Worm (Caenorhabditis elegans): Measurements from ENCODE around the gene cyp-14A2.
A peak's percentile ranks its signal among the peaks of the same experiment; 100 is the strongest.

The cyp-14A2 gene

DNA sequence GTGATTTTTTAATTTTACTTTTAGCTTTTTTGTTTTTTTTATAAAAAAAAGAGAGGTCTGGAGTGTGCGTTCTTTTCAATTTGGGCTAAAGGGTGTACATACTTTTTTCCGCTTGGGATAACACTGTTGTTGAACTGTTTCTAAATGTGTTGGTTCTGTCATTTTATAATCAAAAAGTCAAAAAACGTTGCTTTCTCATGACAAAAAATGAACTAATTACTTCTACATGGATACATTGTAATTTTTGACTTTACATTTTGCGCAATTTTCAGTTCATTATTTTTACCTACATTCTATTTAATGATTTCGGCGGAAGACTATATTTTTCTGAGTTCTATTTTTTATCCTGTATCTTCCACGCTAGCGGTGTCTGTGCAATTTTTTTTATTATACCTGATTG, 22.0 kb upstream of the cyp-14A2 start, which contains the start of gene srd-38:
Gene srd-38 (plus strand): TSS at position 301 of the 400 bp plus-strand sequence.
- TF ChIP-seq W03F9.2 (tag; optimal IDR thresholded peaks at IDR 0.05), result no peak
- TF ChIP-seq him-1 (tag; optimal IDR thresholded peaks at IDR 0.05), result no peak
- TF ChIP-seq dao-5 (tag; optimal IDR thresholded peaks at IDR 0.05), result no peak

DNA sequence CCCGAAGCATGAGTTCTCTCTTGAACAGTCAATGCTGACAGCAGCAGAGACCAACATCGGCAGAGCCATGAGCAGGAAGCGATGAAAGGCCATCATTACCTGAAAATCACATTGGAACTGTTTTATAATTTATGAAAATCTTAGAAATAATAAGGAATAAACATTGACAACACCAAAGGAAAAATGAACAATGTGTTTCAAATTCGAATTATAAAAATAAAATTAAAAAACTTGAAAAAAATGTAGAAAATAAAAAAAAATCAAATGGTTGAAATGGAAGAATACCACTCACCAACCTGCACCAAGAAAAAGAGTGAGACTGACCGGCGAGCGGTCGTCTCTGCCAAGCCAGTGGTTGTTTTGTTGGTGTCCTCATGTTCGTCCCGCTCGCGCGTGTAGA, 21.0 kb upstream of the cyp-14A2 start, which contains the start of gene R04D3.3:
Gene R04D3.3 (minus strand): TSS at position 101 of the 400 bp plus-strand sequence.
- TF ChIP-seq him-1 (tag; optimal IDR thresholded peaks at IDR 0.05) (no peak), dao-5 (tag; optimal IDR thresholded peaks at IDR 0.05) (no peak), W03F9.2 (tag; optimal IDR thresholded peaks at IDR 0.05) (no peak)

DNA sequence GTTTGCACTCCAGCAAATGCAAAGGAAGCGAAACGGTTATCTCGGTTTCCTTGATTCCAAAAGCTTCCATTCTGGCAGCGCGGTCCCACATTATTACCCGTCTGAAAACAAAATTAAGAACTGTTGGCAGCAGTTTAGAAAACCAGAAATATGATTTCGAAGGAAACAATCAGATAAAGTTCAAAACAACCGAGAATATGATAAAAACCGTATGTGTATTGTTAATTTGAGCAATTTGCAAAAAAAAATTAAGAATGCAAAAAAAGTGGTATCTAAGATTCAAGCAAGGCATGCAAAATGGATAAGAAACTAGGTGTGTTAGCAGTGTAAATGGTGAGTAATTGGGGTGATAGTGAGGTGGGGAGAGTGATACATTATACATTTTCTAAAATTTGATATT, 19.2 kb upstream of the cyp-14A2 start, which contains the start of gene R04D3.4:
Gene R04D3.4 (minus strand): TSS at position 101 of the 400 bp plus-strand sequence.
- TF ChIP-seq W03F9.2 (tag; optimal IDR thresholded peaks at IDR 0.05) (no peak), him-1 (tag; optimal IDR thresholded peaks at IDR 0.05) (no peak)

DNA sequence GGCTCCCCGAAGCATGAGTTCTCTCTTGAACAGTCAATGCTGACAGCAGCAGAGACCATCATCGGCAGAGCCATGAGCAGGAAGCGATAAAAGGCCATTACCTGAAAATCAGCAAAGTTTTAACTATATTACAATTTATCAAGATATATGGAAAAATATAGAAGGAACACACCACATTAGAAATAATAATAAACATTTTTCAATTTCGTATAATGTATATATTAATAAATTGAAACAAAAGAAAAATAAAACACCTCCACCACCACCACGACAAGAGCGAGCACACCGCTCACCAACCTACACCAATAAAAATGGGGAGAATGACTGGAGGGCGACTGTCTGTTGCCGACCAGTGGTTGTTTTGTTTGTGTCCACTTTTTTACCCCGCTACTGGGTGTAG, 17.0 kb upstream of the cyp-14A2 start, which contains the start of gene R04D3.2:
Gene R04D3.2 (minus strand): TSS at position 101 of the 400 bp plus-strand sequence.
- no peak for TF ChIP-seq dao-5 (tag; optimal IDR thresholded peaks at IDR 0.05)
- TF ChIP-seq W03F9.2 (tag; optimal IDR thresholded peaks at IDR 0.05), result no peak
- no peak for TF ChIP-seq him-1 (tag; optimal IDR thresholded peaks at IDR 0.05)

ce11 chrX:13284618-13285017, 15.1 kb upstream of the cyp-14A2 start:
- TF ChIP-seq dao-5 (tag; optimal IDR thresholded peaks at IDR 0.05), result no peak
- TF ChIP-seq W03F9.2 (tag; optimal IDR thresholded peaks at IDR 0.05), result no peak
- TF ChIP-seq him-1 (tag; optimal IDR thresholded peaks at IDR 0.05), result no peak

- TF ChIP-seq dao-5 (tag; optimal IDR thresholded peaks at IDR 0.05), result no peak
- no peak for TF ChIP-seq him-1 (tag; optimal IDR thresholded peaks at IDR 0.05)
- no peak for TF ChIP-seq W03F9.2 (tag; optimal IDR thresholded peaks at IDR 0.05)
Measured at ce11 chrX:13284091-13284490, 14.6 kb upstream of the cyp-14A2 start, which contains the start of gene cyp-14A4. TSS of gene cyp-14A4 (minus strand) at chrX:13284197.

- no peak for TF ChIP-seq him-1 (tag; optimal IDR thresholded peaks at IDR 0.05)
- no peak for TF ChIP-seq W03F9.2 (tag; optimal IDR thresholded peaks at IDR 0.05)
- TF ChIP-seq dao-5 (tag; optimal IDR thresholded peaks at IDR 0.05), result no peak
Measured at ce11 chrX:13283462-13283861, 14.0 kb upstream of the cyp-14A2 start.

DNA sequence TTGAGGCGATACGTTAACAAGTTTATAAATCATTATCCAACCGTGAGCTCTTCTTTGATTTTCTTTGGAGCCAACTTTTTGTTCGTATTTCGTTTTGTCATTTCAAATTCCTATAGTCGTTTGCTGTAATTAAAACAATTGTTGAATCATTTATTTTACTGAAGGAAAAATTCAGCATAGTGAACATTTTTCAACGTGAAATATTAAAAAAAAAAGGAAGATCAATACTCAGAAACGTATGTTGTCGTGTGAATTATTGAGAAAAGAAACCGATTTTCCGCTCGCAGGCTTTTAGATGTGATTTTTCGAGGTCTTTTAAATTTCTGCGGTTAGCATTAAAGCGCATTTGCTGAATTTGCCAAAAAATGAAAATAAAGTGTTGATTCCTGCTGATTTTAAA, 9.4 kb upstream of the cyp-14A2 start, which contains the start of gene phf-33:
Gene phf-33 (minus strand): TSS at position 101 of the 400 bp plus-strand sequence.
- TF ChIP-seq him-1 (tag; optimal IDR thresholded peaks at IDR 0.05), result no peak
- TF ChIP-seq dao-5 (tag; optimal IDR thresholded peaks at IDR 0.05), result no peak
- no peak for TF ChIP-seq W03F9.2 (tag; optimal IDR thresholded peaks at IDR 0.05)

- no peak for TF ChIP-seq W03F9.2 (tag; optimal IDR thresholded peaks at IDR 0.05)
- no peak for TF ChIP-seq him-1 (tag; optimal IDR thresholded peaks at IDR 0.05)
- no peak for TF ChIP-seq dao-5 (tag; optimal IDR thresholded peaks at IDR 0.05)
Measured at ce11 chrX:13274102-13274501, 4.6 kb upstream of the cyp-14A2 start, which contains the start of gene cyp-14A3. TSS of gene cyp-14A3 (minus strand) at chrX:13274202.

DNA sequence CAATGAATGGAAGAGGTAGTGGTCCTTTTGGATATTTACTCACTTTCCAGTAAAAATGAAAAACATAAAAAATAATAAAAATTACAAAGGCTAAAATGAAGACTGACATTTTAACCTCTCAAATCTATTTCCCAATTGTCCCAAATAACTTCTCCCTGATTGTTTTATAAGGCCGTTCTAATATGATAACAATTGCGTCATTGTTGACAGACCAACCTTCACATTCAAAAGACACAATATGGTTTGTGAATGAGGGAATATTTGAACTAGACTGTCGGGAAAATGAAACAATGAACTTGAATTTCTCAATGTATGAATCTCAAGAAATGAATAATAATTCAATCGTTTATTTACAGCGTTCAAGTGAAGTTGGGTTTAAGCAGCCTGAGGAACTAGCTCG, 2.3 kb downstream of the cyp-14A2 start, which contains the start of gene cyp-14A1:
Gene cyp-14A1 (minus strand): TSS at position 126 of the 400 bp plus-strand sequence.
- TF ChIP-seq him-1 (tag; optimal IDR thresholded peaks at IDR 0.05) (no peak), dao-5 (tag; optimal IDR thresholded peaks at IDR 0.05) (no peak), W03F9.2 (tag; optimal IDR thresholded peaks at IDR 0.05) (no peak)

DNA sequence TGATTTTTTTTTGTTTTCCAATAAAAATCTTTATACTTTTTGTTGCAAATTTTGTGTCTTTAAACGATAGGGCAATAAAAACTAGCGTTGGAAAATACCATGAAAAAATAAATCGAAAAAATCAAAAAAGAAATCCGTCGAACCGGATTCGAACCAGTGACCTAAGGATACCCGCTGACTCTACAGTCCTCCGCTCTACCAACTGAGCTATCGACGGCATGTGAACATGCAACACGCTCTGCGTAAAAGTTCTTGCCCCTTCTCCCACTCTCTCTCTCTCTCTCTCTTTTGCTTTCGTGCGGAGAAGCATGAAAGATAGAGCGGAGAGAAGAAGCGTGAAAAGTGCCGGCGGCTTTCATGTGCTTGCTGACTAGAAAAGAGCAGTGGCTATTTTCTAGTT, 4.9 kb downstream of the cyp-14A2 start:
- TF ChIP-seq W03F9.2 (tag; optimal IDR thresholded peaks at IDR 0.05), result no peak
- TF ChIP-seq dao-5 (tag; optimal IDR thresholded peaks at IDR 0.05), result peak; percentile 77
- TF ChIP-seq him-1 (tag; optimal IDR thresholded peaks at IDR 0.05), result peak; percentile 68

DNA sequence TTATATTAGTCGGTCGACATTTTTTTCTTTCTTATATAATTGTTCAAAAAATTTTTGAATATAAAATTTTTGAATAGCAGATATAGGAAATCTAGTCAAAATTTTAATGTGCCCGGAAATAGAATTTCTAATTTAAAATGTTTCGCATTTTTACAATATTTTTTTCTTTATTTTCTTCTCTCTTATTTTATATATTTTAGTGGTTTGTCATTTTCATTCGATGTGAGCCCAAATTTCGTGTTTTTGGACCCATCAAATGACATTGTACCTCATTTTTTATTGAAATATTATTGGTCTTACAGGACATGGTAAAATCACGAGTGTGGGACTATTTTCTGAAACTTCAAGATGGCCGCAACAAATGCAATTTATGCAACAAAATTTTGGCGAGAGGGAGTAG, 7.3 kb downstream of the cyp-14A2 start, which contains the start of gene K09A11.1:
Gene K09A11.1 (plus strand): TSS at position 301 of the 400 bp plus-strand sequence.
- TF ChIP-seq him-1 (tag; optimal IDR thresholded peaks at IDR 0.05) (no peak), W03F9.2 (tag; optimal IDR thresholded peaks at IDR 0.05) (no peak), dao-5 (tag; optimal IDR thresholded peaks at IDR 0.05) (no peak)

ce11 chrX:13257577-13257976, 11.9 kb downstream of the cyp-14A2 start, which contains the start of gene K08H2.10:
TSS of gene K08H2.10 (plus strand) at chrX:13257806.
- TF ChIP-seq W03F9.2 (tag; optimal IDR thresholded peaks at IDR 0.05) (no peak), him-1 (tag; optimal IDR thresholded peaks at IDR 0.05) (no peak), dao-5 (tag; optimal IDR thresholded peaks at IDR 0.05) (no peak)

DNA sequence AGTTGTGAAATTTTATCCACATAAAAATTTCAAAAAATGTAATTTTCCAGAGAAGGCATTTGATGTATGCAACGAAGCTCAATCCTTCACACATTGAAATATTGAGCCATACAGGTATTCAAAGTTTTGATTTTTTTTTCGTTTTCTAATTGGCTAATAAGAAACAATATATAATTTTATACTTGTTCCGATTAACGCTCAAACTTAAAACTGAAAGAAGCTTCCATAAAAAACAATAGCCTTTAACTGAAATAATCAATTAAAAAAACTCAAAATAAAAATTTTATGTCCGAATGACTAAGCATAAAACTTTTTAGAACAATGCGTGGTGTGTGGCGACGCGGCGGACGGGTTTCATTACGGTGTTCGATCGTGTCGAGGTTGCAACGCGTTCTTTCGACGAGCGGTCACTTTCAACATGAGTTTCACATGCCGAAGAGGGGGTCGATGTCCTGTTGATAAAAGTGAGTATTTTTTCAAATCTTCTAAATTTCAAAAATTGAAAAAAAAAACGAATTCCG, 17.5 kb downstream of the cyp-14A2 start, which contains the start of gene nhr-32:
Gene nhr-32 (plus strand): TSS at position 51 of the 521 bp plus-strand sequence.
- TF ChIP-seq W03F9.2 (tag; optimal IDR thresholded peaks at IDR 0.05) (no peak), dao-5 (tag; optimal IDR thresholded peaks at IDR 0.05) (no peak), him-1 (tag; optimal IDR thresholded peaks at IDR 0.05) (no peak)
